Worm (Caenorhabditis elegans) whole organism, L1 larva: ENCODE measurements around the gene R09A8.1.

Experiments
- C16A3.4 ChIP-seq: fragments of 150-350 bp; optimal IDR thresholded peaks from 2 replicates; lab custom pipeline; 2014; ENCODE audit warnings: missing biosample characterization, missing genetic modification characterization
- C34B4.2 ChIP-seq: sonication (generic microtip); optimal IDR thresholded peaks from 2 replicates; lab custom pipeline; 2017; ENCODE audit warnings: mild to moderate bottlenecking, missing genetic modification characterization, missing compliant biosample characterization
- F16B12.6 ChIP-seq: fragments of 150-350 bp; optimal IDR thresholded peaks from 2 replicates; lab custom pipeline; 2014; ENCODE audit warnings: missing biosample characterization, missing genetic modification characterization
- alr-1 ChIP-seq: fragments of 200-800 bp; sonication (Bioruptor generic); optimal IDR thresholded peaks from 2 replicates; lab custom pipeline; 2018; ENCODE audit warnings: borderline replicate concordance, mild to moderate bottlenecking, missing genetic modification characterization, missing compliant biosample characterization
- ama-1 ChIP-seq: fragments of 150-350 bp; optimal IDR thresholded peaks from 2 replicates; lab custom pipeline; 2014
- blmp-1 ChIP-seq: fragments of 150-350 bp; optimal IDR thresholded peaks from 2 replicates; lab custom pipeline; 2014; ENCODE audit warnings: missing biosample characterization, missing genetic modification characterization
- ceh-8 ChIP-seq: fragments of 200-800 bp; sonication (Bioruptor generic); optimal IDR thresholded peaks from 2 replicates; lab custom pipeline; 2018; ENCODE audit warnings: mild to moderate bottlenecking, missing genetic modification characterization, moderate library complexity, missing compliant biosample characterization
- ceh-88 ChIP-seq: fragments of 200-800 bp; sonication (Bioruptor generic); IDR thresholded peaks from 2 replicates; pipeline ENCODE4 v1.3.6; 2022; ENCODE audit warnings: missing genetic modification characterization, missing compliant biosample characterization
- ceh-90 ChIP-seq: sonication (generic microtip); optimal IDR thresholded peaks from 2 replicates; lab custom pipeline; 2016; ENCODE audit warnings: missing genetic modification characterization, missing compliant biosample characterization
- ces-1 ChIP-seq: fragments of 150-350 bp; optimal IDR thresholded peaks from 2 replicates; lab custom pipeline; 2014; ENCODE audit warnings: missing biosample characterization, missing genetic modification reagents, missing genetic modification characterization
- dsc-1 ChIP-seq: sonication (generic microtip); optimal IDR thresholded peaks from 2 replicates; lab custom pipeline; 2016; ENCODE audit warnings: mild to moderate bottlenecking, missing genetic modification characterization, missing compliant biosample characterization
- efl-1 ChIP-seq, 4 experiments: fragments of 150-350 bp; optimal IDR thresholded peaks in 3 of 4; peaks in 1 of 4; 1 replicate in 1 of 4; 2 replicates in 3 of 4; lab custom pipeline; 2014; ENCODE audit warnings: missing biosample characterization in 2 of 4, missing genetic modification characterization in 2 of 4, missing genetic modification reagents in 2 of 4
- elt-3 ChIP-seq, 6 experiments: fragments of 150-350 bp in 1 of 6; sonication (generic microtip); optimal IDR thresholded peaks; 2 replicates each; lab custom pipeline; 2017 to 2018; ENCODE audit warnings: missing biosample characterization in 6 of 6, missing genetic modification characterization in 6 of 6, inconsistent platforms in 1 of 6
- ets-5 ChIP-seq: fragments of 200-800 bp; sonication (Bioruptor generic); IDR thresholded peaks from 2 replicates; pipeline ENCODE4 v1.3.6; 2022; ENCODE audit warnings: missing genetic modification characterization, missing compliant biosample characterization
- fkh-10 ChIP-seq: sonication (generic microtip); optimal IDR thresholded peaks from 2 replicates; lab custom pipeline; 2017; ENCODE audit warnings: missing biosample characterization, missing genetic modification reagents, missing genetic modification characterization
- fkh-4 ChIP-seq: sonication (generic microtip); optimal IDR thresholded peaks from 2 replicates; lab custom pipeline; 2016; ENCODE audit warnings: missing compliant biosample characterization, missing genetic modification characterization, borderline replicate concordance
- grh-1 ChIP-seq: fragments of 200-800 bp; sonication (Bioruptor generic); IDR thresholded peaks from 2 replicates; pipeline ENCODE4 v1.3.6; 2022; ENCODE audit warnings: missing genetic modification reagents, missing genetic modification characterization, missing compliant biosample characterization
- hpl-2 ChIP-seq: fragments of 150-350 bp; optimal IDR thresholded peaks from 2 replicates; lab custom pipeline; 2014; ENCODE audit warnings: missing biosample characterization, missing genetic modification reagents, missing genetic modification characterization
- isw-1 ChIP-seq: fragments of 200-800 bp; sonication (Bioruptor generic); IDR thresholded peaks from 2 replicates; pipeline ENCODE4 v1.3.6; 2022; ENCODE audit warnings: missing genetic modification characterization, missing compliant biosample characterization
- lin-13 ChIP-seq: fragments of 150-350 bp; optimal IDR thresholded peaks from 2 replicates; lab custom pipeline; 2014; ENCODE audit warnings: missing biosample characterization, missing genetic modification reagents, missing genetic modification characterization
- lin-14 ChIP-seq: fragments of 200-800 bp; sonication (Bioruptor generic); optimal IDR thresholded peaks from 2 replicates; lab custom pipeline; 2018; ENCODE audit warnings: mild to moderate bottlenecking, missing genetic modification characterization, moderate library complexity, missing compliant biosample characterization
- lin-15B ChIP-seq: fragments of 150-350 bp; sonication (generic microtip); optimal IDR thresholded peaks from 3 replicates; lab custom pipeline; 2014; ENCODE audit warnings: missing biosample characterization, missing genetic modification characterization
- lin-39 ChIP-seq: fragments of 150-350 bp; optimal IDR thresholded peaks from 2 replicates; lab custom pipeline; 2014; ENCODE audit warnings: missing biosample characterization, missing genetic modification reagents, missing genetic modification characterization
- lir-3 ChIP-seq: sonication (generic microtip); optimal IDR thresholded peaks from 2 replicates; lab custom pipeline; 2016; ENCODE audit warnings: mild to moderate bottlenecking, missing genetic modification characterization, moderate library complexity, missing compliant biosample characterization; ENCODE audit not compliant: poor library complexity
- mdl-1 ChIP-seq, 2 experiments: fragments of 150-350 bp; optimal IDR thresholded peaks; 2 replicates each; lab custom pipeline; 2014 to 2017; ENCODE audit warnings: missing biosample characterization in 2 of 2, missing genetic modification characterization in 2 of 2, inconsistent platforms in 1 of 2
- mep-1 ChIP-seq: fragments of 150-350 bp; optimal IDR thresholded peaks from 2 replicates; lab custom pipeline; 2014; ENCODE audit warnings: missing biosample characterization, missing genetic modification characterization
- nhr-11 ChIP-seq: fragments of 150-350 bp; optimal IDR thresholded peaks from 2 replicates; lab custom pipeline; 2014; ENCODE audit warnings: missing biosample characterization, missing genetic modification characterization
- nhr-12 ChIP-seq: sonication (generic microtip); optimal IDR thresholded peaks from 2 replicates; lab custom pipeline; 2017; ENCODE audit warnings: missing biosample characterization, missing genetic modification characterization
- nhr-19 ChIP-seq: fragments of 200-800 bp; sonication (Bioruptor generic); conservative IDR thresholded peaks from 2 replicates; pipeline ENCODE4 v1.3.6; 2022; ENCODE audit warnings: missing genetic modification characterization, missing compliant biosample characterization
- nhr-237 ChIP-seq: fragments of 150-350 bp; optimal IDR thresholded peaks from 2 replicates; lab custom pipeline; 2014; ENCODE audit warnings: missing biosample characterization, missing genetic modification characterization
- nhr-28 ChIP-seq: fragments of 150-350 bp; optimal IDR thresholded peaks from 2 replicates; lab custom pipeline; 2014; ENCODE audit warnings: missing biosample characterization, missing genetic modification characterization
- nhr-47 ChIP-seq: sonication (generic microtip); optimal IDR thresholded peaks from 2 replicates; lab custom pipeline; 2016; ENCODE audit warnings: mild to moderate bottlenecking, missing genetic modification characterization, moderate library complexity, missing compliant biosample characterization
- nhr-71 ChIP-seq: sonication (generic microtip); optimal IDR thresholded peaks from 2 replicates; lab custom pipeline; 2016; ENCODE audit warnings: mild to moderate bottlenecking, missing genetic modification characterization, moderate library complexity, missing compliant biosample characterization
- nhr-76 ChIP-seq: sonication (generic microtip); optimal IDR thresholded peaks from 2 replicates; lab custom pipeline; 2017; ENCODE audit warnings: missing biosample characterization, missing genetic modification characterization
- nhr-77 ChIP-seq: fragments of 150-350 bp; optimal IDR thresholded peaks from 2 replicates; lab custom pipeline; 2014; ENCODE audit warnings: missing biosample characterization, missing genetic modification characterization
- nhr-84 ChIP-seq: sonication (generic microtip); optimal IDR thresholded peaks from 2 replicates; lab custom pipeline; 2017; ENCODE audit warnings: missing biosample characterization, missing genetic modification characterization
- nhr-90 ChIP-seq: sonication (generic microtip); optimal IDR thresholded peaks from 2 replicates; lab custom pipeline; 2016; ENCODE audit warnings: mild to moderate bottlenecking, missing genetic modification characterization, missing compliant biosample characterization; ENCODE audit not compliant: poor library complexity
- pag-3 ChIP-seq: sonication (generic microtip); optimal IDR thresholded peaks from 2 replicates; lab custom pipeline; 2017; ENCODE audit warnings: missing genetic modification characterization, mild to moderate bottlenecking, missing compliant biosample characterization, antibody characterized with exemption, borderline replicate concordance; ENCODE audit not compliant: insufficient read depth
- pax-3 ChIP-seq: fragments of 200-800 bp; sonication (Bioruptor generic); optimal IDR thresholded peaks from 2 replicates; lab custom pipeline; 2018; ENCODE audit warnings: mild to moderate bottlenecking, missing genetic modification characterization, moderate library complexity, missing compliant biosample characterization
- skn-1 ChIP-seq: fragments of 150-350 bp; optimal IDR thresholded peaks from 2 replicates; lab custom pipeline; 2014; ENCODE audit warnings: missing biosample characterization, missing genetic modification characterization
- snpc-4 ChIP-seq: fragments of 150-350 bp; optimal IDR thresholded peaks from 2 replicates; lab custom pipeline; 2014; ENCODE audit warnings: missing biosample characterization, missing genetic modification characterization
- sup-37 ChIP-seq: fragments of 200-800 bp; sonication (Bioruptor generic); optimal IDR thresholded peaks from 2 replicates; lab custom pipeline; 2018; ENCODE audit warnings: mild to moderate bottlenecking, missing genetic modification characterization, missing compliant biosample characterization
- swsn-7 ChIP-seq: sonication (generic microtip); optimal IDR thresholded peaks from 2 replicates; lab custom pipeline; 2016; ENCODE audit warnings: missing genetic modification characterization, missing compliant biosample characterization
- tlp-1 ChIP-seq: fragments of 150-350 bp; optimal IDR thresholded peaks from 2 replicates; lab custom pipeline; 2014; ENCODE audit warnings: missing biosample characterization, missing genetic modification characterization
- unc-98 ChIP-seq: fragments of 200-800 bp; sonication (Bioruptor generic); IDR thresholded peaks from 2 replicates; pipeline ENCODE4 v1.3.6; 2022; ENCODE audit warnings: missing genetic modification characterization, missing compliant biosample characterization
- xbp-1 ChIP-seq: sonication (generic microtip); optimal IDR thresholded peaks from 2 replicates; lab custom pipeline; 2016; ENCODE audit warnings: missing genetic modification characterization, missing compliant biosample characterization
- zag-1 ChIP-seq: fragments of 150-350 bp; optimal IDR thresholded peaks from 2 replicates; lab custom pipeline; 2014; ENCODE audit warnings: missing biosample characterization, missing genetic modification characterization
- zip-4 ChIP-seq: fragments of 200-800 bp; sonication (Bioruptor generic); optimal IDR thresholded peaks from 2 replicates; lab custom pipeline; 2018; ENCODE audit warnings: mild to moderate bottlenecking, missing genetic modification characterization, moderate library complexity, missing compliant biosample characterization
- ztf-11 ChIP-seq, 2 experiments: sonication (generic microtip); optimal IDR thresholded peaks; 2 replicates each; lab custom pipeline; 2016 to 2017; ENCODE audit warnings: missing genetic modification characterization in 2 of 2, missing biosample characterization in 1 of 2, missing compliant biosample characterization in 1 of 2
- ztf-4 ChIP-seq: fragments of 150-350 bp; optimal IDR thresholded peaks from 2 replicates; lab custom pipeline; 2014; ENCODE audit warnings: missing biosample characterization, missing genetic modification characterization

Gene R09A8.1

ce11 chrX:12661091-12661526 is 47.6 kb downstream of the R09A8.1 start (continued):
- no peak for TF ChIP-seq alr-1 (tag; lab: Kevin White, UChicago)
- TF ChIP-seq ets-5 (GFP tag; lab: Robert Waterston, UW) = no peak
- TF ChIP-seq snpc-4 = no peak
- peak; percentile 39 for TF ChIP-seq skn-1 (tag; lab: Kevin White, UChicago)
- TF ChIP-seq isw-1 (GFP tag; lab: Robert Waterston, UW) = no peak
- no peak for TF ChIP-seq ama-1 (lab: Kevin White, UChicago)
- no peak for TF ChIP-seq ceh-8
- TF ChIP-seq nhr-11 (tag; lab: Kevin White, UChicago) = no peak
- peak; percentile 77 for TF ChIP-seq nhr-90 (tag; lab: Kevin White, UChicago)
- TF ChIP-seq blmp-1 (tag; lab: Kevin White, UChicago) = peak; percentile 23
- no peak for TF ChIP-seq nhr-237 (tag; lab: Kevin White, UChicago)
- peak; percentile 7 for TF ChIP-seq ztf-4 (tag; lab: Kevin White, UChicago)
- TF ChIP-seq grh-1 (GFP tag; lab: Robert Waterston, UW) = no peak
- no peak for TF ChIP-seq F16B12.6 (tag; lab: Kevin White, UChicago)
- TF ChIP-seq mep-1 (tag; lab: Kevin White, UChicago) = peak; percentile 48
- peak; percentile 61 for TF ChIP-seq nhr-71
- TF ChIP-seq lin-13 = peak; percentile 52
- no peak for TF ChIP-seq C34B4.2 (tag; lab: Kevin White, UChicago)
- no peak for TF ChIP-seq nhr-12 (tag; lab: Kevin White, UChicago)
- no peak for TF ChIP-seq pax-3 (tag; lab: Kevin White, UChicago)
- no peak for TF ChIP-seq pag-3
- TF ChIP-seq sup-37 (GFP tag; lab: Kevin White, UChicago) = no peak
- peak; percentile 47 for TF ChIP-seq dsc-1 (tag; lab: Kevin White, UChicago)
- no peak for TF ChIP-seq hpl-2
- TF ChIP-seq nhr-47 = peak; percentile 67
- peak; percentile 52 for TF ChIP-seq lin-14
- TF ChIP-seq lin-15B (tag; lab: Kevin White, UChicago) = no peak
- no peak for TF ChIP-seq ceh-88 (GFP tag; lab: Robert Waterston, UW)
- TF ChIP-seq nhr-77 (tag; lab: Kevin White, UChicago) = peak; percentile 48
- peak in 1 of 2 experiments; percentile 16 for TF ChIP-seq efl-1 (optimal IDR thresholded peaks at IDR 0.05; lab: Kevin White, UChicago)
- TF ChIP-seq efl-1 (GFP tag; optimal IDR thresholded peaks at IDR 0.05 in 1 of 2; lab: Kevin White, UChicago) = peak in 1 of 2 experiments; percentile 80
- no peak for TF ChIP-seq lin-39
- no peak for TF ChIP-seq nhr-84
- peak; percentile 50 for TF ChIP-seq nhr-19 (GFP tag; lab: Robert Waterston, UW)
- TF ChIP-seq nhr-76 = no peak
- no peak for TF ChIP-seq ces-1 (GFP tag; lab: Kevin White, UChicago)
- peak; percentile 56 for TF ChIP-seq swsn-7 (tag; lab: Kevin White, UChicago)
- TF ChIP-seq fkh-10 = no peak
- peak; percentile 26 for TF ChIP-seq xbp-1 (tag; lab: Kevin White, UChicago)
- TF ChIP-seq zip-4 = no peak
- TF ChIP-seq mdl-1 (tag; optimal IDR thresholded peaks at IDR 0.05; lab: Kevin White, UChicago) = peak in 1 of 2 experiments; percentile 80
- TF ChIP-seq tlp-1 = no peak
- no peak for TF ChIP-seq unc-98 (GFP tag; lab: Robert Waterston, UW)
- peak; percentile 69 for TF ChIP-seq C16A3.4 (tag; lab: Kevin White, UChicago)
- peak; percentile 38 for TF ChIP-seq lir-3 (tag; lab: Kevin White, UChicago)
- TF ChIP-seq, all 84 proteins: peak for 30

- TF ChIP-seq elt-3 (tag; optimal IDR thresholded peaks at IDR 0.05; lab: Kevin White, UChicago) = no peak
- no peak for TF ChIP-seq ets-5 (GFP tag; lab: Robert Waterston, UW)
- no peak for TF ChIP-seq dsc-1 (tag; lab: Kevin White, UChicago)
- TF ChIP-seq nhr-11 (tag; lab: Kevin White, UChicago) = no peak
- no peak for TF ChIP-seq zag-1
- no peak for TF ChIP-seq nhr-28 (tag; lab: Kevin White, UChicago)
- TF ChIP-seq fkh-4 = no peak
- TF ChIP-seq mdl-1 (tag; optimal IDR thresholded peaks at IDR 0.05; lab: Kevin White, UChicago) = no peak
- peak; percentile 10 for TF ChIP-seq nhr-90 (tag; lab: Kevin White, UChicago)
- no peak for TF ChIP-seq tlp-1
- peak; percentile 25 for TF ChIP-seq C16A3.4 (tag; lab: Kevin White, UChicago)
- TF ChIP-seq lir-3 (tag; lab: Kevin White, UChicago) = no peak
- TF ChIP-seq ztf-11 (tag; optimal IDR thresholded peaks at IDR 0.05; lab: Kevin White, UChicago) = no peak
- no peak for TF ChIP-seq ceh-90 (tag; lab: Kevin White, UChicago)
Measured at ce11 chrX:12663114-12663513, 49.6 kb downstream of the R09A8.1 start.
